Worm (Caenorhabditis elegans): ENCODE results near the gene col-38.

DNA sequence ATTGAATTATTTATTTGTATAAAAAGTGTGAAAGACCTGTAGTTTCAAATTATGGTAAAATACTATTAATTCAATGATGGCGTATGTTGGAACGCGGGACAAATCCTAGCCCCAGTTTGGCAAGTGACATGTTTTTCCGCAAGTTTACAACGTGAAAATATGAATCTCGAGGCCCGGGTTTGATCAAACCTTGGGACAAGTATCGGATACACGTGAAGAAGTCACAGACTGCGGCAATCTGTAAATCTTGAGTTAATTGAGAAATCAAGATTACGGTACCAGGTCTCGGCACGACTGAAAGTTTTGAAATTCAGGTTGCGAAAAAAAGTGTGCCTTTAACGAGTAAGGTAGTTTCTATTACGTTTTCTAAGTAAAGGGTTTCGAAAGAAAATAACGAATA, 14.1 kb upstream of the col-38 start:
- no peak for TF ChIP-seq him-1 (tag; optimal IDR thresholded peaks at IDR 0.05)
- no peak for TF ChIP-seq W03F9.2 (tag; optimal IDR thresholded peaks at IDR 0.05)
